Fruit fly (Drosophila melanogaster) whole organism, wandering third instar larva: Measurements from ENCODE around the gene Faa.

Source experiments
- Abd-B ChIP-seq: fragments of >200 bp; optimal IDR thresholded peaks from 2 replicates; lab custom pipeline; 2017; ENCODE audit warnings: missing biosample characterization, missing genetic modification characterization
- CG32264 ChIP-seq: fragments of 200-800 bp; sonication (Bioruptor generic); optimal IDR thresholded peaks from 2 replicates; lab custom pipeline; 2016; ENCODE audit warnings: missing biosample characterization, missing genetic modification characterization
- CG9705 ChIP-seq: fragments of 200-800 bp; sonication (Bioruptor generic); optimal IDR thresholded peaks from 2 replicates; lab custom pipeline; 2018; ENCODE audit warnings: missing biosample characterization, mild to moderate bottlenecking, missing genetic modification characterization
- CrebA ChIP-seq: fragments of 200-800 bp; sonication (Bioruptor generic); optimal IDR thresholded peaks from 2 replicates; lab custom pipeline; 2016; ENCODE audit warnings: missing biosample characterization, mild to moderate bottlenecking, missing genetic modification characterization, borderline replicate concordance
- Dfd ChIP-seq: fragments of >200 bp; optimal IDR thresholded peaks from 2 replicates; lab custom pipeline; 2017; ENCODE audit warnings: missing biosample characterization, missing genetic modification characterization
- Dif ChIP-seq: fragments of 200-275, 200-300 bp; sonication (Bioruptor generic); optimal IDR thresholded peaks from 2 replicates; lab custom pipeline; 2018; ENCODE audit warnings: missing biosample characterization, missing genetic modification characterization; ENCODE audit not compliant: partially characterized antibody
- GATAd ChIP-seq: sonication (Bioruptor generic); optimal IDR thresholded peaks from 2 replicates; lab custom pipeline; 2016; ENCODE audit warnings: missing biosample characterization, missing genetic modification characterization
- HLH106 ChIP-seq: fragments of 200-800 bp; optimal IDR thresholded peaks from 3 replicates; lab custom pipeline; 2019; ENCODE audit warnings: missing biosample characterization, mild to moderate bottlenecking, missing genetic modification characterization, moderate library complexity
- Hnf4 ChIP-seq: fragments of 200-800 bp; sonication (Bioruptor generic); optimal IDR thresholded peaks from 2 replicates; lab custom pipeline; 2016; ENCODE audit warnings: missing biosample characterization, mild to moderate bottlenecking, missing genetic modification characterization
- Hr78 ChIP-seq: fragments of >200 bp; optimal IDR thresholded peaks from 2 replicates; lab custom pipeline; 2017; ENCODE audit warnings: missing biosample characterization, missing genetic modification characterization
- Hr83 ChIP-seq: fragments of 200-300 bp; sonication (Bioruptor generic); optimal IDR thresholded peaks from 2 replicates; lab custom pipeline; 2016; ENCODE audit warnings: missing biosample characterization, mild to moderate bottlenecking, missing genetic modification characterization, moderate library complexity; ENCODE audit not compliant: poor library complexity, severe bottlenecking
- Jra ChIP-seq: sonication (Bioruptor generic); optimal IDR thresholded peaks from 2 replicates; lab custom pipeline; 2016; ENCODE audit warnings: missing biosample characterization, missing genetic modification characterization
- Mio ChIP-seq: sonication (Bioruptor generic); optimal IDR thresholded peaks from 2 replicates; lab custom pipeline; 2016; ENCODE audit warnings: missing biosample characterization, missing genetic modification characterization
- Myc ChIP-seq: fragments of >200 bp; optimal IDR thresholded peaks from 2 replicates; lab custom pipeline; 2017
- N ChIP-seq: fragments of >200 bp; optimal IDR thresholded peaks from 2 replicates; lab custom pipeline; 2018; ENCODE audit warnings: missing biosample characterization, missing external identifiers, missing genetic modification characterization
- OdsH ChIP-seq: fragments of 200-800 bp; sonication (Bioruptor generic); optimal IDR thresholded peaks from 2 replicates; lab custom pipeline; 2016; ENCODE audit warnings: missing biosample characterization, mild to moderate bottlenecking, missing genetic modification characterization
- Rel ChIP-seq, 2 experiments: fragments of 200-800 bp; sonication (Bioruptor generic) in 1 of 2; optimal IDR thresholded peaks; 2 replicates in 1 of 2; 3 replicates in 1 of 2; lab custom pipeline; 2016 to 2019; ENCODE audit warnings: mild to moderate bottlenecking in 2 of 2, missing biosample characterization in 2 of 2, missing genetic modification characterization in 2 of 2, moderate library complexity in 1 of 2
- Sp1 ChIP-seq: fragments of 200-800 bp; sonication (Bioruptor generic); optimal IDR thresholded peaks from 3 replicates; lab custom pipeline; 2019; ENCODE audit warnings: missing biosample characterization, mild to moderate bottlenecking, missing genetic modification characterization, moderate library complexity
- Vsx2 ChIP-seq: fragments of 200-300, 225-300 bp; sonication (Bioruptor generic); optimal IDR thresholded peaks from 2 replicates; lab custom pipeline; 2018; ENCODE audit warnings: missing biosample characterization, missing genetic modification characterization; ENCODE audit not compliant: partially characterized antibody
- br ChIP-seq: fragments of 200-800 bp; sonication (Bioruptor generic); optimal IDR thresholded peaks from 2 replicates; lab custom pipeline; 2016; ENCODE audit warnings: missing biosample characterization, missing genetic modification characterization
- brk ChIP-seq: fragments of 200-800 bp; sonication (Bioruptor generic); optimal IDR thresholded peaks from 2 replicates; lab custom pipeline; 2016; ENCODE audit warnings: missing biosample characterization, mild to moderate bottlenecking, missing genetic modification characterization
- dl ChIP-seq, 2 experiments: fragments of 175-275, 200-275 bp in 1 of 2; fragments of 200-275 bp in 1 of 2; sonication (Bioruptor generic); optimal IDR thresholded peaks; lab custom pipeline; 2018; ENCODE audit warnings: mild to moderate bottlenecking in 2 of 2, missing biosample characterization in 2 of 2, missing genetic modification characterization in 2 of 2, moderate library complexity in 2 of 2; ENCODE audit not compliant: partially characterized antibody in 2 of 2, insufficient read depth in 1 of 2
- dmrt93B ChIP-seq: fragments of 200-800 bp; sonication (Bioruptor generic); optimal IDR thresholded peaks from 2 replicates; lab custom pipeline; 2018; ENCODE audit warnings: missing biosample characterization, mild to moderate bottlenecking, missing genetic modification characterization
- dsf ChIP-seq: sonication (Bioruptor generic); optimal IDR thresholded peaks from 2 replicates; lab custom pipeline; 2016; ENCODE audit warnings: missing biosample characterization, missing genetic modification characterization, borderline replicate concordance
- ey ChIP-seq: fragments of 200-800 bp; sonication (Bioruptor generic); optimal IDR thresholded peaks from 2 replicates; lab custom pipeline; 2016; ENCODE audit warnings: missing biosample characterization, missing genetic modification characterization
- foxo ChIP-seq, 2 experiments: fragments of 200-800 bp; sonication (Bioruptor generic); optimal IDR thresholded peaks; 2 replicates in 1 of 2; 3 replicates in 1 of 2; lab custom pipeline; 2016 to 2017; ENCODE audit warnings: missing biosample characterization in 2 of 2, missing genetic modification characterization in 2 of 2
- fru ChIP-seq: fragments of 200-800 bp; sonication (Bioruptor generic); optimal IDR thresholded peaks from 3 replicates; lab custom pipeline; 2016; ENCODE audit warnings: missing biosample characterization, mild to moderate bottlenecking, missing genetic modification characterization
- h ChIP-seq: fragments of 200-800 bp; sonication (Bioruptor generic); optimal IDR thresholded peaks from 3 replicates; lab custom pipeline; 2016; ENCODE audit warnings: missing biosample characterization, mild to moderate bottlenecking, missing genetic modification characterization
- jim ChIP-seq: fragments of 175-275, 200-325 bp; sonication (Bioruptor generic); optimal IDR thresholded peaks from 2 replicates; lab custom pipeline; 2016; ENCODE audit warnings: missing biosample characterization, mild to moderate bottlenecking, missing genetic modification characterization
- lola ChIP-seq: fragments of >200 bp; optimal IDR thresholded peaks from 2 replicates; lab custom pipeline; 2017; ENCODE audit warnings: missing biosample characterization, missing genetic modification characterization
- pan ChIP-seq: fragments of >200 bp; optimal IDR thresholded peaks from 2 replicates; lab custom pipeline; 2017
- psq ChIP-seq: fragments of 200-800 bp; sonication (Bioruptor generic); optimal IDR thresholded peaks from 3 replicates; lab custom pipeline; 2017; ENCODE audit warnings: missing biosample characterization, mild to moderate bottlenecking, missing genetic modification characterization, moderate library complexity
- rgr ChIP-seq: fragments of 200-800 bp; sonication (Bioruptor generic); optimal IDR thresholded peaks from 3 replicates; lab custom pipeline; 2016; ENCODE audit warnings: missing biosample characterization, mild to moderate bottlenecking, missing genetic modification characterization
- sage ChIP-seq: fragments of 200-800 bp; sonication (Bioruptor generic); optimal IDR thresholded peaks from 2 replicates; lab custom pipeline; 2016; ENCODE audit warnings: missing biosample characterization, mild to moderate bottlenecking, missing genetic modification characterization
- sv ChIP-seq: fragments of 200-800 bp; sonication (Bioruptor generic); optimal IDR thresholded peaks from 3 replicates; lab custom pipeline; 2016; ENCODE audit warnings: missing biosample characterization, missing genetic modification characterization
- tai ChIP-seq: sonication (Bioruptor generic); optimal IDR thresholded peaks from 2 replicates; lab custom pipeline; 2016; ENCODE audit warnings: missing biosample characterization, missing genetic modification characterization
- usp ChIP-seq: fragments of >200 bp; optimal IDR thresholded peaks from 2 replicates; lab custom pipeline; 2017; ENCODE audit warnings: missing biosample characterization, missing genetic modification characterization
- woc ChIP-seq: sonication (Bioruptor generic); optimal IDR thresholded peaks from 2 replicates; lab custom pipeline; 2016; ENCODE audit warnings: missing biosample characterization, mild to moderate bottlenecking, missing genetic modification characterization

Faa gene

DNA sequence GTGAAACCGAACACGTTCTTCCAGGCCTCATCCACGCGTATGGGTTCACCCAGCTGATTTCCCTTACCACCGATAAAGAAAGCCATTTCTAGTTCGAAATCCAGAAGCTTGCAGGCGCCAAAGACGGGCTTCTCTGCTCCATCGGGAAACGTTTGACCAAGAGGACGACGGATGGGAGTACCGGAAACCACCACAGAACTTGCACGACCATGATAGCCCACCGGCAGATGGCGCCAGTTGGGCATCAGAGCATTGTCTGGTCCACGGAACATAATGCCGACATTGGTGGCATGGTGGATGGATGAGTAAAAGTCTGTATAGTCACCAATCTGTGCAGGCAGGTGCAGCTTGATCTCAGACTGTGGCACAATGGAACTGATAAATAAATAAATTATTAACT lies 1.0 kb downstream of the Faa start:
- TF ChIP-seq Jra (GFP tag; lab: Kevin White, UChicago) (no peak), ey (GFP tag; lab: Kevin White, UChicago) (no peak), Hr83 (no peak), N (no peak), Rel (GFP tag; optimal IDR thresholded peaks at IDR 0.05; lab: Kevin White, UChicago) (no peak), Rel (tag; optimal IDR thresholded peaks at IDR 0.05; lab: Kevin White, UChicago) (no peak), woc (GFP tag; lab: Kevin White, UChicago) (no peak), rgr (GFP tag; lab: Kevin White, UChicago) (no peak), dsf (GFP tag; lab: Kevin White, UChicago) (no peak), Hnf4 (GFP tag; lab: Kevin White, UChicago) (no peak), HLH106 (tag; lab: Kevin White, UChicago) (no peak), CG9705 (GFP tag; lab: Kevin White, UChicago) (no peak), Abd-B (no peak)
- TF ChIP-seq, all 38 proteins: peak for 0

DNA sequence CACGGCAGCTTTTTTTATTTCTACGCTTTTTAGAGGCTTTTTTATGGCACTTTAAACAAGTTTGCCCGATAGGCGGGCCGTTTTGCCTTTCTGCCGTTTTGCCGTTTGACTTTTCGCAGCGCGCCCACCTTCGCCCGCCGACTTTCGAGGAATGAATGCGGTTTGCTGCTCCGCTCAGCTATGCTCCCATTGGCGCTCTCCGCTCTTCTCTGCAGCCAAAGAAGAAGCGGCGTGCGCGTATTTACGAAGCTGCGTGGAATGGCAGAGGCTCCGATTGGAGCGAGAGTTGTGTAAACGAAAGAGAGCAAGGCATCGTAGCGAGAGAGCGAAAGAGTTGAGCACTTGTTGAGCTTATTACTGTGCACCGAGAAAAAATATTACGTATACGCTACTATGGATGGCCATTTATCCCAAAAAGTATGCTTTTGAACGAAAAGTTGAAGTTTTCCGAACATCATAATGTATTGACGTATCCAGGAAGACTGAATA lies 2.1 kb downstream of the Faa start, which contains the start of gene wit:
TSS of gene wit (minus strand) at position 157 of the 489 bp plus-strand sequence.
- peak; percentile 52 for TF ChIP-seq rgr (GFP tag; lab: Kevin White, UChicago)
- TF ChIP-seq dmrt93B (GFP tag; lab: Kevin White, UChicago): no peak
- TF ChIP-seq GATAd (GFP tag; lab: Kevin White, UChicago): no peak
- TF ChIP-seq psq: peak; percentile 92
- TF ChIP-seq brk: peak; percentile 42
- peak; percentile 77 for TF ChIP-seq CrebA (GFP tag; lab: Kevin White, UChicago)
- peak; percentile 99 for TF ChIP-seq fru (GFP tag; lab: Kevin White, UChicago)
- no peak for TF ChIP-seq usp (GFP tag; lab: Kevin White, UChicago)
- no peak for TF ChIP-seq woc (GFP tag; lab: Kevin White, UChicago)
- TF ChIP-seq Vsx2 (GFP tag; lab: Kevin White, UChicago): peak; percentile 95
- TF ChIP-seq Rel (GFP tag; optimal IDR thresholded peaks at IDR 0.05; lab: Kevin White, UChicago): peak; percentile 10
- no peak for TF ChIP-seq Rel (tag; optimal IDR thresholded peaks at IDR 0.05; lab: Kevin White, UChicago)
- no peak for TF ChIP-seq dsf (GFP tag; lab: Kevin White, UChicago)
- TF ChIP-seq OdsH (GFP tag; lab: Kevin White, UChicago): no peak
- no peak for TF ChIP-seq Abd-B
- no peak for TF ChIP-seq jim (GFP tag; lab: Kevin White, UChicago)
- TF ChIP-seq pan: no peak
- TF ChIP-seq tai: no peak
- TF ChIP-seq br (GFP tag; lab: Kevin White, UChicago): peak; percentile 63
- peak; percentile 91 to 96 for TF ChIP-seq dl (GFP tag; optimal IDR thresholded peaks at IDR 0.05; lab: Kevin White, UChicago; ENCODE audit: insufficient read depth in 1 of 2, partially characterized antibody in 2 of 2)
- TF ChIP-seq CG9705 (GFP tag; lab: Kevin White, UChicago): no peak
- peak; percentile 85 for TF ChIP-seq sage (GFP tag; lab: Kevin White, UChicago)
- TF ChIP-seq Mio (GFP tag; lab: Kevin White, UChicago): no peak
- no peak for TF ChIP-seq HLH106 (tag; lab: Kevin White, UChicago)
- TF ChIP-seq CG32264: peak; percentile 47
- no peak for TF ChIP-seq Hr78 (GFP tag; lab: Kevin White, UChicago)
- TF ChIP-seq Dfd (GFP tag; lab: Kevin White, UChicago): no peak
- TF ChIP-seq foxo (GFP tag; optimal IDR thresholded peaks at IDR 0.05; lab: Kevin White, UChicago): no peak
- peak; percentile 42 for TF ChIP-seq Hnf4 (GFP tag; lab: Kevin White, UChicago)
- TF ChIP-seq Hr83: peak; percentile 38
- no peak for TF ChIP-seq N
- TF ChIP-seq ey (GFP tag; lab: Kevin White, UChicago): no peak
- peak; percentile 53 for TF ChIP-seq Jra (GFP tag; lab: Kevin White, UChicago)
- peak; percentile 16 for TF ChIP-seq h (GFP tag; lab: Kevin White, UChicago)
- peak; percentile 18 for TF ChIP-seq Sp1 (GFP tag; lab: Kevin White, UChicago)
- no peak for TF ChIP-seq Myc (lab: Kevin White, UChicago)
- TF ChIP-seq Dif (GFP tag; lab: Kevin White, UChicago): peak; percentile 98
- TF ChIP-seq sv (GFP tag; lab: Kevin White, UChicago): no peak
- no peak for TF ChIP-seq lola (GFP tag; lab: Kevin White, UChicago)
- TF ChIP-seq, all 38 proteins: peak for 17
